Fruit fly (Drosophila melanogaster) whole organism, adult: ENCODE results near the gene CG13300.

Source experiments
- CG12768 ChIP-seq: fragments of 200-800 bp; sonication (Bioruptor generic); optimal IDR thresholded peaks from 2 replicates; lab custom pipeline; 2017; ENCODE audit warnings: missing biosample characterization, missing genetic modification characterization, mild to moderate bottlenecking, moderate library complexity, missing genetic modification reagents
- CG7045 ChIP-seq: fragments of 200-800 bp; sonication (Bioruptor generic); optimal IDR thresholded peaks from 2 replicates; lab custom pipeline; 2017; ENCODE audit warnings: missing biosample characterization, mild to moderate bottlenecking, missing genetic modification characterization
- Clk ChIP-seq: fragments of 200-800 bp; sonication (Bioruptor generic); optimal IDR thresholded peaks from 2 replicates; lab custom pipeline; 2017; ENCODE audit warnings: missing biosample characterization, missing genetic modification characterization
- Crg-1 ChIP-seq: fragments of 200-800 bp; sonication (Bioruptor generic); optimal IDR thresholded peaks from 2 replicates; lab custom pipeline; 2016; ENCODE audit warnings: missing biosample characterization, missing genetic modification characterization
- cic ChIP-seq: fragments of 200-800 bp; sonication (Bioruptor generic); optimal IDR thresholded peaks from 2 replicates; lab custom pipeline; 2017; ENCODE audit warnings: missing biosample characterization, mild to moderate bottlenecking, missing genetic modification characterization, moderate library complexity
- kay ChIP-seq: fragments of 200-800 bp; sonication (Bioruptor generic); peaks from one replicate; lab custom pipeline; 2016; ENCODE audit warnings: missing biosample characterization, missing genetic modification characterization, borderline replicate concordance
- ovo ChIP-seq: fragments of 200-800 bp; sonication (Bioruptor generic); optimal IDR thresholded peaks from 2 replicates; lab custom pipeline; 2016; ENCODE audit warnings: missing biosample characterization, missing genetic modification characterization
- tj ChIP-seq: fragments of 200-800 bp; sonication (Bioruptor generic); optimal IDR thresholded peaks from 3 replicates; lab custom pipeline; 2017; ENCODE audit warnings: missing biosample characterization, mild to moderate bottlenecking, missing genetic modification characterization, moderate library complexity
- toe ChIP-seq: fragments of 200-800 bp; sonication (Bioruptor generic); optimal IDR thresholded peaks from 2 replicates; lab custom pipeline; 2016; ENCODE audit warnings: missing biosample characterization, missing genetic modification characterization

DNA sequence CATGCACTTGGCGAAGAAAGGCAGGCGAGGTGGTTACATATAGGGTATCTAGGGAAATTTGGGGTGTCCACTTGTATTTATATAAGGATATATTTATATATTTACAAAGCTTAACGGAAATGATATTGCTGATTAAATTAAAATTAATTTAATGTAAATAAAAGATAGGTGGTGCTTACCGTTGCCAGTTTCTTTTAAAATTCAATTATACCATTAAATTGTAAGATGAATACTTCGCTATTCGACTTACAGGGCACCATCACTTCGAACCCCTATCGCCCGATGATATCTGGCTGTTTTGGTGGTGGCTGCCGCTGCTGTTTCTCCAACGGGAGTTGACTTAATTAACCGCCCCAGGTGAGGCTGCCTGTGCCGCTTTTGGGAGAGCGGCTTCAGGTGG, 36.5 kb downstream of the CG13300 start:
- TF ChIP-seq Clk (no peak), kay (GFP tag; lab: Kevin White, UChicago) (no peak), CG12768 (GFP tag; lab: Kevin White, UChicago) (no peak), tj (no peak), ovo (no peak), toe (GFP tag; lab: Kevin White, UChicago) (no peak), cic (GFP tag; lab: Kevin White, UChicago) (no peak), Crg-1 (no peak), CG7045 (GFP tag; lab: Kevin White, UChicago) (no peak)
